1 worm cellular context compared by ENCODE assay signal in the genomic region with DNA sequence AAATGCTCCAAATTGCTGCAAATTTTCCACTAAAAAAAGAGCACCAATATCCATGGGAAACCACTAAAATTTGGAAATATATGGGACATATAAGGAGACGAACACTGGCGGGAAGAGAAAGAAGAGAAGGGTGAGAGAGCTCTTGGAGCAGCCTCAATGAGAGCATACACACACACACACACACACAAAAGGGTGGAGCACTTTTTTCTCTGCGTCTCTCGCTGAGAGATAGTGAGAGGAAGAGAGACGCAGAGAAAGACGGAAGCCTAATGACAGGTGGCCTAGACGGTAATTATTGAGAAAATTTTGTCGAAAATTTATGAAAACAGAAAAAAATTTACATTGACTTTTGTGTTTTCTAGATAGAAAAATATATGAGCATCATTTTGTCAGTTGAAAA.
TF ChIP-seq lines count a peak whose summit lies in the region.

No protein-coding gene starts in this region.

TF ChIP-seq in whole organism, L1 larva, 84 proteins besides CTCF, POLR2A, EP300 and RAD21 (continued from another document):
- TF ChIP-seq lsy-2 (tag; optimal IDR thresholded peaks at IDR 0.05; lab: Kevin White, UChicago) = peak in 1 of 2 experiments; percentile 8
- TF ChIP-seq ets-5 (GFP tag; IDR thresholded peaks at IDR 0.05; lab: Robert Waterston, UW) = no peak
- no peak for TF ChIP-seq mep-1 (tag; optimal IDR thresholded peaks at IDR 0.05; lab: Kevin White, UChicago)
- no peak for TF ChIP-seq grh-1 (GFP tag; IDR thresholded peaks at IDR 0.05; lab: Robert Waterston, UW)
- TF ChIP-seq mdl-1 (tag; optimal IDR thresholded peaks at IDR 0.05; lab: Kevin White, UChicago) = no peak
- TF ChIP-seq nhr-90 (tag; optimal IDR thresholded peaks at IDR 0.05; lab: Kevin White, UChicago; ENCODE audit: poor library complexity) = no peak
- TF ChIP-seq C16A3.4 (tag; optimal IDR thresholded peaks at IDR 0.05; lab: Kevin White, UChicago) = no peak
- TF ChIP-seq nhr-19 (GFP tag; conservative IDR thresholded peaks at IDR 0.05; lab: Robert Waterston, UW) = no peak
- TF ChIP-seq ceh-90 (tag; optimal IDR thresholded peaks at IDR 0.05; lab: Kevin White, UChicago) = no peak
- no peak for TF ChIP-seq snpc-4 (tag; optimal IDR thresholded peaks at IDR 0.05; lab: Kevin White, UChicago)
- no peak for TF ChIP-seq snu-23 (GFP tag; optimal IDR thresholded peaks at IDR 0.05; lab: Kevin White, UChicago)
- no peak for TF ChIP-seq nhr-76 (tag; optimal IDR thresholded peaks at IDR 0.05; lab: Kevin White, UChicago)
- no peak for TF ChIP-seq unc-130 (tag; optimal IDR thresholded peaks at IDR 0.05; lab: Kevin White, UChicago)
- peak; percentile 16 for TF ChIP-seq skn-1 (tag; optimal IDR thresholded peaks at IDR 0.05; lab: Kevin White, UChicago)
- no peak for TF ChIP-seq blmp-1 (tag; optimal IDR thresholded peaks at IDR 0.05; lab: Kevin White, UChicago)
- TF ChIP-seq nhr-85 (tag; lab: Kevin White, UChicago) = no peak
- no peak for TF ChIP-seq fkh-4 (tag; optimal IDR thresholded peaks at IDR 0.05; lab: Kevin White, UChicago; ENCODE audit: borderline replicate concordance)
- no peak for TF ChIP-seq unc-98 (GFP tag; IDR thresholded peaks at IDR 0.05; lab: Robert Waterston, UW)
- no peak for TF ChIP-seq sup-37 (GFP tag; optimal IDR thresholded peaks at IDR 0.05; lab: Kevin White, UChicago)
- no peak for TF ChIP-seq jun-1 (tag; optimal IDR thresholded peaks at IDR 0.05; lab: Kevin White, UChicago)
- TF ChIP-seq efl-3 (GFP tag; optimal IDR thresholded peaks at IDR 0.05; lab: Kevin White, UChicago) = no peak
- no peak for TF ChIP-seq alr-1 (tag; optimal IDR thresholded peaks at IDR 0.05; lab: Kevin White, UChicago; ENCODE audit: borderline replicate concordance)
- no peak for TF ChIP-seq hlh-4 (tag; optimal IDR thresholded peaks at IDR 0.05; lab: Kevin White, UChicago)
- no peak for TF ChIP-seq lin-39 (tag; optimal IDR thresholded peaks at IDR 0.05; lab: Kevin White, UChicago)
- no peak for TF ChIP-seq hlh-17 (GFP tag; optimal IDR thresholded peaks at IDR 0.05; lab: Kevin White, UChicago; ENCODE audit: borderline replicate concordance)
- no peak for TF ChIP-seq nhr-237 (tag; optimal IDR thresholded peaks at IDR 0.05; lab: Kevin White, UChicago)
- TF ChIP-seq elt-2 (tag; optimal IDR thresholded peaks at IDR 0.05; lab: Kevin White, UChicago) = no peak
- TF ChIP-seq ceh-82 (tag; optimal IDR thresholded peaks at IDR 0.05; lab: Kevin White, UChicago) = peak in 1 of 3 experiments; percentile 28
- no peak for TF ChIP-seq ceh-88 (GFP tag; IDR thresholded peaks at IDR 0.05; lab: Robert Waterston, UW)
- TF ChIP-seq unc-86 (tag; optimal IDR thresholded peaks at IDR 0.05; lab: Kevin White, UChicago) = no peak
